Fruit fly (Drosophila melanogaster) whole organism, prepupa: ENCODE measurements around the gene kat-60L1.

Experiments
- CG10669 ChIP-seq: fragments of 200-800 bp; sonication (Bioruptor generic); optimal IDR thresholded peaks from 3 replicates; lab custom pipeline; 2018; ENCODE audit warnings: missing biosample characterization, mild to moderate bottlenecking, missing genetic modification characterization, moderate library complexity
- CG8119 ChIP-seq: fragments of 200-800 bp; sonication (Bioruptor generic); IDR thresholded peaks from 3 replicates; pipeline ENCODE4 v1.3.6; 2022; ENCODE audit warnings: missing biosample characterization, missing genetic modification characterization
- Eip78C ChIP-seq: fragments of 200-800 bp; sonication (Bioruptor generic); peaks from one replicate; lab custom pipeline; 2016; ENCODE audit warnings: missing biosample characterization, missing genetic modification characterization
- Ets96B ChIP-seq: fragments of 200-800 bp; optimal IDR thresholded peaks from 2 replicates; lab custom pipeline; 2019; ENCODE audit warnings: missing biosample characterization, mild to moderate bottlenecking, missing genetic modification characterization, moderate library complexity
- Met ChIP-seq: fragments of 200-800 bp; sonication (Bioruptor generic); optimal IDR thresholded peaks from 3 replicates; lab custom pipeline; 2016; ENCODE audit warnings: missing biosample characterization, missing genetic modification characterization
- cyc ChIP-seq: fragments of 200-800 bp; sonication (Bioruptor generic); optimal IDR thresholded peaks from 3 replicates; lab custom pipeline; 2016; ENCODE audit warnings: missing biosample characterization, missing genetic modification characterization
- spab ChIP-seq: fragments of 200-800 bp; sonication (Bioruptor generic); optimal IDR thresholded peaks from 2 replicates; lab custom pipeline; 2017; ENCODE audit warnings: missing biosample characterization, mild to moderate bottlenecking, missing genetic modification characterization, missing genetic modification reagents
- topi ChIP-seq: fragments of 200-800 bp; sonication (Bioruptor generic); optimal IDR thresholded peaks from 3 replicates; lab custom pipeline; 2016; ENCODE audit warnings: missing biosample characterization, missing genetic modification characterization

DNA sequence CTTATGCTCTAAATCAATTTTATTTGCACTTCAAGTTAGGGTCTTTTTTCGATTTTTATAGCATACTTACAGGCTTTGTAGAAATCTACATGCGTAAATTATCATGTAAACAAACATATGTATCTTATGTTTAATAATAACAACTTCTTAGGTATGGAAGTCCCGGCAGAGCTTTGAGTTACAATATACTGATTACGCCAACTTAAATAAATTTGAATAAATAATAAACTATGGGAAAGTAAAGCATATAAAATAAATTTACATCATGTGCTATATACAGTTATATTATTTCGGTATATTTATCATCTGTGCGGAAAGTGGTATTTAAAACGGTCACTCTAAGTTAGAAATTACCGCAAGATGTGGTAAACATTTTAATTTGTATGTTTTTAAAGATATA is 48.4 kb upstream of the kat-60L1 start, which contains the start of gene CG1239:
- TF ChIP-seq Met (GFP tag; lab: Kevin White, UChicago) (no peak), Eip78C (no peak), cyc (GFP tag; lab: Kevin White, UChicago) (no peak), spab (no peak), Ets96B (tag; lab: Kevin White, UChicago) (no peak), topi (GFP tag; lab: Kevin White, UChicago) (no peak), CG8119 (GFP tag; lab: Robert Waterston, UW) (no peak), CG10669 (no peak)
